Worm (Caenorhabditis elegans) whole organism, L4 larva: Measurements from ENCODE around the gene C28F5.1.

ENCODE experiments used
- D1046.2 ChIP-seq: fragments of 200-800 bp; sonication (Bioruptor generic); IDR thresholded peaks from 2 replicates; pipeline ENCODE4 v1.3.6; 2022; ENCODE audit warnings: missing genetic modification characterization, missing compliant biosample characterization
- F49E8.2 ChIP-seq: sonication (generic microtip); optimal IDR thresholded peaks from 2 replicates; lab custom pipeline; 2016; ENCODE audit warnings: missing compliant biosample characterization, mild to moderate bottlenecking, missing genetic modification characterization, borderline replicate concordance
- R02D3.7 ChIP-seq: fragments of 150-350 bp; sonication (generic microtip); optimal IDR thresholded peaks from 3 replicates; lab custom pipeline; 2014; ENCODE audit warnings: missing biosample characterization, missing genetic modification characterization
- attf-4 ChIP-seq: sonication (generic microtip); optimal IDR thresholded peaks from 3 replicates; lab custom pipeline; 2017; ENCODE audit warnings: missing biosample characterization, missing genetic modification characterization
- ceh-82 ChIP-seq: sonication (generic microtip); optimal IDR thresholded peaks from 2 replicates; lab custom pipeline; 2017; ENCODE audit warnings: missing biosample characterization, missing genetic modification characterization
- ces-1 ChIP-seq: fragments of 150-350 bp; sonication (generic microtip); optimal IDR thresholded peaks from 4 replicates; lab custom pipeline; 2014; ENCODE audit warnings: missing biosample characterization, missing genetic modification reagents, missing genetic modification characterization
- fos-1 ChIP-seq: fragments of 150-350 bp; optimal IDR thresholded peaks from 2 replicates; lab custom pipeline; 2014; ENCODE audit warnings: missing biosample characterization, missing genetic modification characterization
- jun-1 ChIP-seq: fragments of 150-350 bp; optimal IDR thresholded peaks from 2 replicates; lab custom pipeline; 2014; ENCODE audit warnings: missing biosample characterization, missing genetic modification reagents, missing genetic modification characterization
- nhr-11 ChIP-seq: fragments of 150-350 bp; optimal IDR thresholded peaks from 2 replicates; lab custom pipeline; 2014; ENCODE audit warnings: missing biosample characterization, missing genetic modification characterization
- skn-1 ChIP-seq: fragments of 150-350 bp; optimal IDR thresholded peaks from 2 replicates; lab custom pipeline; 2014; ENCODE audit warnings: missing biosample characterization, missing genetic modification characterization
- snpc-4 ChIP-seq: fragments of 150-350 bp; optimal IDR thresholded peaks from 2 replicates; lab custom pipeline; 2014; ENCODE audit warnings: missing biosample characterization, missing genetic modification characterization
- unc-62 ChIP-seq, 3 experiments: fragments of 150-350 bp in 1 of 3; sonication (generic microtip); optimal IDR thresholded peaks in 2 of 3; peaks in 1 of 3; 1 replicate in 1 of 3; 2 replicates in 2 of 3; lab custom pipeline; 2014 to 2017; ENCODE audit warnings: missing biosample characterization in 3 of 3, missing genetic modification characterization in 3 of 3, missing genetic modification reagents in 3 of 3, missing genotype in 1 of 3
- zfp-3 ChIP-seq: fragments of 200-800 bp; sonication (Bioruptor generic); conservative IDR thresholded peaks from 2 replicates; pipeline ENCODE4 v1.3.6; 2022; ENCODE audit warnings: missing genetic modification reagents, missing genetic modification characterization, missing compliant biosample characterization

DNA sequence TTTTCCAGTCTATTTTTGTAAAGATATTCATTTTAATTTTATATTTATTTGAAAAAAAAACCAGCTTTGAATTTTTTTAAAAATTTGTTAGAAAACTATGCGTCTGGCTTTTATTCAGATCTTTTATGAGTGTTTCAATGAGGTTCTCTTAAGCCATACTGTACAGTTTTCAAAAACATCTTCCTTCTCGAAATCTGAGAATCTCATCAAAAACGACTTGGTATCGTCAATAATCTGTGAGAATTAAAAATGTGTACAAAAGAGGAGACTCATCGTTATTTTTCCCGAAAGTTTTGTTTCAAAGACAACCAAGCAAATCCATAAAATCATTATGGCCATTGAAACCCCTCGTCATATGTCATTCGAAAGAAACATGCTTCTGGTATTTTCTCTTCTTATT lies 45.9 kb upstream of the C28F5.1 start, which contains the start of gene D1022.2:
- TF ChIP-seq unc-62 (GFP tag; optimal IDR thresholded peaks at IDR 0.05 in 1 of 2; lab: Kevin White, UChicago) (no peak), unc-62 (tag; optimal IDR thresholded peaks at IDR 0.05; lab: Kevin White, UChicago) (no peak), fos-1 (tag; lab: Kevin White, UChicago) (no peak), attf-4 (tag; lab: Kevin White, UChicago) (no peak), skn-1 (tag; lab: Kevin White, UChicago) (no peak), ces-1 (GFP tag; lab: Kevin White, UChicago) (no peak), snpc-4 (no peak), ceh-82 (tag; lab: Kevin White, UChicago) (no peak), D1046.2 (no peak), zfp-3 (GFP tag; lab: Robert Waterston, UW) (no peak), nhr-11 (tag; lab: Kevin White, UChicago) (no peak), jun-1 (tag; lab: Kevin White, UChicago) (no peak), R02D3.7 (no peak), F49E8.2 (no peak)
